Worm (Caenorhabditis elegans): ENCODE measurements around the gene Y54G2A.16.

ce11 chrIV:2817038-2817437 lies 47.6 kb downstream of the Y54G2A.16 start:
- TF ChIP-seq ceh-82 (tag; optimal IDR thresholded peaks at IDR 0.05) (no peak), elt-3 (tag; optimal IDR thresholded peaks at IDR 0.05) (no peak), jun-1 (tag; optimal IDR thresholded peaks at IDR 0.05) (no peak), nhr-28 (tag; optimal IDR thresholded peaks at IDR 0.05) (no peak), mdl-1 (tag; optimal IDR thresholded peaks at IDR 0.05) (no peak), fkh-10 (GFP tag; optimal IDR thresholded peaks at IDR 0.05) (no peak), pha-4 (tag; optimal IDR thresholded peaks at IDR 0.05) (no peak), elt-2 (tag; optimal IDR thresholded peaks at IDR 0.05) (no peak), ceh-28 (tag; optimal IDR thresholded peaks at IDR 0.05) (no peak), ama-1 (optimal IDR thresholded peaks at IDR 0.05) (no peak), nfya-1 (tag; optimal IDR thresholded peaks at IDR 0.05; ENCODE audit: insufficient read depth) (no peak)

Measured in whole organism, L3 larva.